Worm (Caenorhabditis elegans) whole organism, young adult: ENCODE data around the gene nep-3.

Source experiments
- F39B2.1 ChIP-seq: fragments of 200-800 bp; sonication (Bioruptor generic); IDR thresholded peaks from 2 replicates; pipeline ENCODE4 v1.3.6; 2022; ENCODE audit warnings: missing genetic modification reagents, missing genetic modification characterization, missing compliant biosample characterization
- ama-1 ChIP-seq, 3 experiments: fragments of 150-350 bp in 1 of 3; sonication (generic microtip) in 2 of 3; optimal IDR thresholded peaks; 2 replicates each; lab custom pipeline; 2014 to 2018; ENCODE audit warnings: missing biosample characterization in 2 of 3, missing genetic modification characterization in 2 of 3, missing genetic modification reagents in 2 of 3
- efl-1 ChIP-seq: fragments of 150-350 bp; optimal IDR thresholded peaks from 2 replicates; lab custom pipeline; 2014; ENCODE audit warnings: missing biosample characterization, missing genetic modification reagents, missing genetic modification characterization
- egrh-3 ChIP-seq: fragments of 200-800 bp; sonication (Bioruptor generic); IDR thresholded peaks from 2 replicates; pipeline ENCODE4 v1.3.6; 2022; ENCODE audit warnings: missing genetic modification reagents, missing genetic modification characterization, missing compliant biosample characterization
- ekl-4 ChIP-seq: fragments of 200-800 bp; sonication (Bioruptor generic); IDR thresholded peaks from 2 replicates; pipeline ENCODE4 v1.3.6; 2022; ENCODE audit warnings: missing genetic modification reagents, missing genetic modification characterization, missing compliant biosample characterization
- snpc-1.3 ChIP-seq: sonication (generic microtip); optimal IDR thresholded peaks from 2 replicates; lab custom pipeline; 2017; ENCODE audit warnings: missing genetic modification characterization, mild to moderate bottlenecking, missing compliant biosample characterization, antibody characterized with exemption, moderate library complexity, missing genotype, missing genetic modification reagents; ENCODE audit not compliant: insufficient read depth
- unc-62 ChIP-seq: fragments of 150-350 bp; optimal IDR thresholded peaks from 2 replicates; lab custom pipeline; 2014; ENCODE audit warnings: missing biosample characterization, missing genetic modification reagents, missing genetic modification characterization

DNA sequence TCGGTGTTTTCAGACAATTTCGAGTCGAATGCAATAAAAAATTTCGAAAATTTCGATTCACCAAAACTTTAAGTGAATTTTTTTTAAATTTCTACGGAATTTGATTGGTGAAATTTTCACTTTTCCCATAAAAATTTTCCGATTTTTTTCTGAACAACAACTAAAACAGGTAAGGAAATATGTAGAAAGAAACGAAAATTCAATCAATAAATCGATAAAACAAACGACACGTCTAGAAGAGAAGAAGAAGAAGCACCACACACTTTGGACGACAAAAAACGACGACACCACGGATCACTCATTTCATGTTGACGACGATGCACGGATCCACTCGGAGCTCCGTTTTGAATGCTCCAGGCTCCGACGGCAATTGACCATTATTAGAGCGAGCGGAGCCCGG is 45.7 kb upstream of the nep-3 start:
- TF ChIP-seq efl-1 (GFP tag; lab: Kevin White, UChicago) (no peak), F39B2.1 (GFP tag; lab: Robert Waterston, UW) (no peak), ama-1 (optimal IDR thresholded peaks at IDR 0.05; lab: Kevin White, UChicago) (no peak), ama-1 (GFP tag; optimal IDR thresholded peaks at IDR 0.05; lab: Kevin White, UChicago) (no peak), egrh-3 (GFP tag; lab: Robert Waterston, UW) (no peak), snpc-1.3 (tag; lab: Kevin White, UChicago) (no peak), unc-62 (GFP tag; lab: Kevin White, UChicago) (no peak), ekl-4 (GFP tag; lab: Robert Waterston, UW) (no peak)
